Worm (Caenorhabditis elegans): ENCODE data around the gene yju-2.

The yju-2 gene

DNA sequence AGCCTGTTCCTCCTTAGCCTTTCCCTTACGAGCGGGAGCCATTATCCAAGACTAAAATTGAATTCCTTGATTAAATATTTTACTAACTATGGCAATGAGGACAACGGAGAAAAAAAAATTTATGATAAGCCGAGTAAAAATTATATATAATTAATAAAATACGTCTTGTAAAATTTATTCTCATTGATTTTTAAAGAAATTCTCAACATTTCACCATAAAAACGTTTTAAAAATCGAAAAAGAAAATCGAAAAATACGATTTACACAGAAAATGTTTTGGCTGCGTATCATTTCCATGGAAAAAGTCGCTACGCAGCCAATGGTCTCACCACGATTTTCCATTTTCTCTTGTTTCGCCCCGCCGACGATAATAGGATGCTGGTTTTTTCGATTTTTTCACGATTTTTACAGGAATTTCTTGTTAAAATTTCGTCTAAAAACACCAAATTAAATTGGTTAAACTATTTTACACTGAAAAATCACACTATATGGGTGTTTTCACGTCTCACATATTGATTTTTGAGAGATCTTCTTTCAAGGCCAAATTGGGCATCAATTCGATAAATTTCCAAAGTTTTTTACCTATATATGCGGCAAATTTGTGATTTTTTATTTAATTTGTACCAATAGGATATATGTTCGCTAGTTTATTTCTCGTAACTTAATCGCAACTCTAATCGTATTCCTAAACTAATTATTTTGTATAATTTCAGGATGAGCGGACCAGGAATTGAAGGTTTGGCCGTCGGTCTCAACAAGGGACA lies 4.4 kb upstream of the yju-2 start, which contains the start of the genes rps-14 and rpl-36 (continued):
- TF ChIP-seq egl-27 (tag; optimal IDR thresholded peaks at IDR 0.05), result peak in 1 of 2 experiments; percentile 59
- TF ChIP-seq nhr-85 (tag), result peak; percentile 94
- TF ChIP-seq zag-1 (tag; optimal IDR thresholded peaks at IDR 0.05), result peak; percentile 51
- no peak for TF ChIP-seq alr-1 (tag; optimal IDR thresholded peaks at IDR 0.05; ENCODE audit: borderline replicate concordance)
- TF ChIP-seq ztf-4 (tag; optimal IDR thresholded peaks at IDR 0.05), result peak; percentile 67
- TF ChIP-seq dpl-1 (GFP tag; optimal IDR thresholded peaks at IDR 0.05), result peak; percentile 83 to 86 (median 86)
- TF ChIP-seq F16B12.6 (tag; optimal IDR thresholded peaks at IDR 0.05), result peak; percentile 69
- peak; percentile 96 for TF ChIP-seq mep-1 (tag; optimal IDR thresholded peaks at IDR 0.05)
- TF ChIP-seq zip-4 (GFP tag; optimal IDR thresholded peaks at IDR 0.05), result peak; percentile 66
- TF ChIP-seq rnt-1 (tag; optimal IDR thresholded peaks at IDR 0.05), result peak; percentile 90
- TF ChIP-seq snu-23 (GFP tag; optimal IDR thresholded peaks at IDR 0.05), result peak; percentile 95
- peak; percentile 27 for TF ChIP-seq mef-2 (tag; optimal IDR thresholded peaks at IDR 0.05)
- TF ChIP-seq lin-13 (GFP tag; optimal IDR thresholded peaks at IDR 0.05), result peak; percentile 87
- peak; percentile 82 for TF ChIP-seq snpc-4 (tag; optimal IDR thresholded peaks at IDR 0.05)
- TF ChIP-seq ceh-82 (tag; optimal IDR thresholded peaks at IDR 0.05), result peak; percentile 88 to 90 (median 89)
- peak; percentile 84 for TF ChIP-seq fos-1 (tag; optimal IDR thresholded peaks at IDR 0.05)
- TF ChIP-seq pax-3 (tag; optimal IDR thresholded peaks at IDR 0.05), result peak; percentile 72
- peak in 1 of 2 experiments; percentile 75 for TF ChIP-seq ztf-11 (tag; optimal IDR thresholded peaks at IDR 0.05)
- TF ChIP-seq ets-5 (GFP tag; IDR thresholded peaks at IDR 0.05), result no peak
- peak; percentile 44 for TF ChIP-seq elt-2 (tag; optimal IDR thresholded peaks at IDR 0.05)
- no peak for TF ChIP-seq hlh-4 (tag; optimal IDR thresholded peaks at IDR 0.05)
- TF ChIP-seq fkh-10 (GFP tag; optimal IDR thresholded peaks at IDR 0.05), result peak; percentile 66
- TF ChIP-seq grh-1 (GFP tag; IDR thresholded peaks at IDR 0.05), result peak; percentile 70
- TF ChIP-seq unc-130 (tag; optimal IDR thresholded peaks at IDR 0.05), result peak; percentile 96
- peak; percentile 80 for TF ChIP-seq unc-86 (tag; optimal IDR thresholded peaks at IDR 0.05)
- peak; percentile 92 for TF ChIP-seq lin-14 (GFP tag; optimal IDR thresholded peaks at IDR 0.05)
- TF ChIP-seq pag-3 (tag; optimal IDR thresholded peaks at IDR 0.05; ENCODE audit: borderline replicate concordance, insufficient read depth), result no peak
- TF ChIP-seq aly-2 (tag; optimal IDR thresholded peaks at IDR 0.05), result peak; percentile 47
- TF ChIP-seq nhr-76 (tag; optimal IDR thresholded peaks at IDR 0.05), result no peak
- peak; percentile 89 for TF ChIP-seq dsc-1 (tag; optimal IDR thresholded peaks at IDR 0.05)
- no peak for TF ChIP-seq C34B4.2 (tag; optimal IDR thresholded peaks at IDR 0.05)
- TF ChIP-seq mdl-1 (tag; optimal IDR thresholded peaks at IDR 0.05), result peak in 1 of 2 experiments; percentile 82
- peak; percentile 96 for TF ChIP-seq C16A3.4 (tag; optimal IDR thresholded peaks at IDR 0.05)
- TF ChIP-seq irx-1 (tag; optimal IDR thresholded peaks at IDR 0.05), result peak; percentile 83
- no peak for TF ChIP-seq sptf-1 (tag; optimal IDR thresholded peaks at IDR 0.05)
- peak; percentile 93 for TF ChIP-seq blmp-1 (tag; optimal IDR thresholded peaks at IDR 0.05)
- peak; percentile 34 for TF ChIP-seq ceh-90 (tag; optimal IDR thresholded peaks at IDR 0.05)
- TF ChIP-seq elt-3 (tag; optimal IDR thresholded peaks at IDR 0.05), result peak in 3 of 6 experiments; percentile 76 to 94 (median 88)
- peak; percentile 40 for TF ChIP-seq fkh-4 (tag; optimal IDR thresholded peaks at IDR 0.05; ENCODE audit: borderline replicate concordance)
- TF ChIP-seq skn-1 (tag; optimal IDR thresholded peaks at IDR 0.05), result peak; percentile 94
- TF ChIP-seq hpl-2 (GFP tag; optimal IDR thresholded peaks at IDR 0.05), result peak; percentile 78
- TF ChIP-seq C04F5.9 (tag; optimal IDR thresholded peaks at IDR 0.05), result peak; percentile 78
- no peak for TF ChIP-seq pqm-1 (tag; optimal IDR thresholded peaks at IDR 0.05)
- no peak for TF ChIP-seq nhr-12 (tag; optimal IDR thresholded peaks at IDR 0.05)
- TF ChIP-seq lsy-2 (tag; optimal IDR thresholded peaks at IDR 0.05), result peak; percentile 95 to 96
- peak; percentile 90 for TF ChIP-seq lin-15B (tag; optimal IDR thresholded peaks at IDR 0.05)
- TF ChIP-seq nhr-11 (tag; optimal IDR thresholded peaks at IDR 0.05), result peak; percentile 30
- TF ChIP-seq nhr-28 (tag; optimal IDR thresholded peaks at IDR 0.05), result no peak
- peak; percentile 5 for TF ChIP-seq vab-15 (tag; optimal IDR thresholded peaks at IDR 0.05)
- peak; percentile 74 for TF ChIP-seq nhr-237 (tag; optimal IDR thresholded peaks at IDR 0.05)
- TF ChIP-seq nhr-19 (GFP tag; conservative IDR thresholded peaks at IDR 0.05), result peak; percentile 92
